Fruit fly (Drosophila melanogaster): ENCODE results near the gene VhaSFD.

DNA sequence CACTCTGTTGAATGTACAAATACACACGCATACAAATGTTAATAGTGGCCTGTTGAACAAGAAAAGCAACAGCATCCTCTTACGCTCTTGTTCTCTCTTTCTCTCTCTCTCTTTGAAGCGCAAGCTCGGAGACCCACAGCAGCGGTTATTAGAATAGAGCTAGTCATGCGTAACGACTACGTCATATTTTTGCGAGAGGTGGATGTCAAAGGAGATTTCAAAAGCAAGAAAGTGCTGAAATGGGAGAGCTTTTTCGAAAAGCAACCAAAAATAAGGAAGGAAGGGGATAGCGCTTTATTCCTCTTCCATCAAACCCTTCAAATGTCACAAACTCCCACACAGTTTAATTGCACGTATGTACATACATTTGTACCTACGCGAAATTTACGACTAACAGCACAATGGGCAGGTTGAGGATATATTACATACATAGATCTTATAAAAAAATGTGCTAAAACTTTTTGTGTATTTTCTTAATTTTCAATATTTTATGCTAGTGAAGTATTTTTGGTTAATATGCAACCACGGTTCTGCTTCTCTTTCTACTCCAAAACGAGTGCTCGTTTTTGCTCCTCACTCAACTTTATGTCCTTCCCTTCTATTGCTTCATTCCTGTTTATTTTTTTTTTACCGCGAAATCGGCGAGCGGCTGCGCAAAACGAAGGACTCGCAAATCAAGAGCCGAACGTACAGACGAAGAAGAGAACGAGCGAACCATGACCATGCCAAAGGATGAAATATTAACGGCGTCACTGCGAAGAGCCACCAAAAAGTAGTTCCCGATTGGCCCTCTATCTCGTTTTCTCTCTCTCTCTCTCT, 37.6 kb downstream of the VhaSFD start:
- TF ChIP-seq CG8478 (optimal IDR thresholded peaks at IDR 0.05): no peak
- TF ChIP-seq CTCF (optimal IDR thresholded peaks at IDR 0.05): no peak
